Fruit fly (Drosophila melanogaster): ENCODE results near the gene ng2.

dm6 chrX:3273557-3273956, 33.2 kb upstream of the ng2 start:
- TF ChIP-seq Hr83 (GFP tag; optimal IDR thresholded peaks at IDR 0.05; ENCODE audit: poor library complexity, severe bottlenecking) (no peak), dl (GFP tag; optimal IDR thresholded peaks at IDR 0.05; ENCODE audit: insufficient read depth in 1 of 2, partially characterized antibody in 2 of 2) (no peak), Dfd (GFP tag; optimal IDR thresholded peaks at IDR 0.05) (peak; percentile 87), Myc (optimal IDR thresholded peaks at IDR 0.05) (no peak), pan (optimal IDR thresholded peaks at IDR 0.05) (no peak), sage (GFP tag; optimal IDR thresholded peaks at IDR 0.05) (no peak), CrebA (GFP tag; optimal IDR thresholded peaks at IDR 0.05; ENCODE audit: borderline replicate concordance) (no peak), Jra (GFP tag; optimal IDR thresholded peaks at IDR 0.05) (no peak), psq (GFP tag; optimal IDR thresholded peaks at IDR 0.05) (no peak), Dif (GFP tag; optimal IDR thresholded peaks at IDR 0.05; ENCODE audit: partially characterized antibody) (no peak), Hr78 (GFP tag; optimal IDR thresholded peaks at IDR 0.05) (no peak), dsf (GFP tag; optimal IDR thresholded peaks at IDR 0.05; ENCODE audit: borderline replicate concordance) (no peak)

Data from whole organism, wandering third instar larva.